Worm (Caenorhabditis elegans): Measurements from ENCODE around the gene sams-5.

The sams-5 gene

DNA sequence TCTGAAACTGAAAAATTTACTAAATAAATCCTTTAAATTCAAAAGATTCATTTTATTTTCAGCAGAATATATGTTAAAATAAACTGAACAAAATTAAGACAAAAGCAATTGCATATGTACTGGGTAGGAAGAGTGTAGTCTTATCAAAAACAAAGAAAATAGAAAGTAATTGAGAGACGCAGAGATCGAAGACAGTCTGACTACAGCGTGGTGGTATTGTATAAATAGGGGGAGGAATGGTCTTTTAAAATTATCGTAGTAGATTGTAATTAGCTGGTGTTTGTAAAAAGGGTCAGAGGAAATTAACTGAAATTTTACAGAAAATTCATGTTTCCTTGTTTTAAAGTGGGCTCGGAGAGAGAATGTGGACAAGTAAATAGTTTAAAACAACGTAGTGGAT lies 30.8 kb downstream of the sams-5 start, which contains the start of gene acox-3:
Gene acox-3 (minus strand): TSS at position 7 of the 400 bp plus-strand sequence.
- TF ChIP-seq C17E4.6 (GFP tag; IDR thresholded peaks at IDR 0.05) = no peak
- no peak for TF ChIP-seq somi-1 (GFP tag; optimal IDR thresholded peaks at IDR 0.05)
- TF ChIP-seq egl-44 (GFP tag; IDR thresholded peaks at IDR 0.05) = no peak
- peak; percentile 18 for TF ChIP-seq nhr-80 (tag; optimal IDR thresholded peaks at IDR 0.05)

DNA sequence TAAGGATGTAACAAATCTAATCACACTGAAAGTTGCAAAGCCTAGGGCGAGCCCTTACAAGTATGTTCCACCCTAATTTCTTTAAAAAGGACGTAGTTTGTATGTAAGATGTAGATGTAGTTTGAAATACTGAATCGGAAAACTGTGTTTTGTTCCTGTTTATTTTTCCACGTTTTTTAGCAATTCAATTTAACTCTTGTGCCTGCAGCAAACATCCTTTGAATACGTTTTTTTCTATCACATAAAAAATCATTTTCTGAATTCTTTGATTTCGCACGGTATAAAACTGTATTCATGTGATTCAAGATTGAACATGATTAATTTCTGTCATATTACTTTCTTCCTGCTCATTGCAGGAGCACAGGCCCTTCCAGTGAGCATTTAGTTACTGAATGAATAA lies 39.3 kb downstream of the sams-5 start, which contains the start of gene F58F9.9:
Gene F58F9.9 (plus strand): TSS at position 301 of the 400 bp plus-strand sequence.
- TF ChIP-seq attf-6 (GFP tag; IDR thresholded peaks at IDR 0.05) (no peak), ceh-100 (GFP tag; IDR thresholded peaks at IDR 0.05) (no peak), pha-4 (tag; optimal IDR thresholded peaks at IDR 0.05) (no peak), F33H1.4 (GFP tag; IDR thresholded peaks at IDR 0.05) (no peak), hlh-12 (tag; optimal IDR thresholded peaks at IDR 0.05) (no peak), sptf-2 (GFP tag; optimal IDR thresholded peaks at IDR 0.05) (no peak), cebp-1 (GFP tag; IDR thresholded peaks at IDR 0.05) (no peak), cebp-1 (tag; optimal IDR thresholded peaks at IDR 0.05) (no peak), atf-7 (tag; optimal IDR thresholded peaks at IDR 0.05) (no peak), lsy-27 (tag; optimal IDR thresholded peaks at IDR 0.05; ENCODE audit: borderline replicate concordance, insufficient read depth) (no peak), lir-1 (GFP tag; conservative IDR thresholded peaks at IDR 0.05) (no peak), lin-35 (GFP tag; optimal IDR thresholded peaks at IDR 0.05) (no peak), T26A5.8 (tag; optimal IDR thresholded peaks at IDR 0.05) (no peak), fkh-3 (tag; optimal IDR thresholded peaks at IDR 0.05) (no peak), dox-1 (GFP tag; IDR thresholded peaks at IDR 0.05) (no peak), mes-4 (tag; optimal IDR thresholded peaks at IDR 0.05) (no peak)

DNA sequence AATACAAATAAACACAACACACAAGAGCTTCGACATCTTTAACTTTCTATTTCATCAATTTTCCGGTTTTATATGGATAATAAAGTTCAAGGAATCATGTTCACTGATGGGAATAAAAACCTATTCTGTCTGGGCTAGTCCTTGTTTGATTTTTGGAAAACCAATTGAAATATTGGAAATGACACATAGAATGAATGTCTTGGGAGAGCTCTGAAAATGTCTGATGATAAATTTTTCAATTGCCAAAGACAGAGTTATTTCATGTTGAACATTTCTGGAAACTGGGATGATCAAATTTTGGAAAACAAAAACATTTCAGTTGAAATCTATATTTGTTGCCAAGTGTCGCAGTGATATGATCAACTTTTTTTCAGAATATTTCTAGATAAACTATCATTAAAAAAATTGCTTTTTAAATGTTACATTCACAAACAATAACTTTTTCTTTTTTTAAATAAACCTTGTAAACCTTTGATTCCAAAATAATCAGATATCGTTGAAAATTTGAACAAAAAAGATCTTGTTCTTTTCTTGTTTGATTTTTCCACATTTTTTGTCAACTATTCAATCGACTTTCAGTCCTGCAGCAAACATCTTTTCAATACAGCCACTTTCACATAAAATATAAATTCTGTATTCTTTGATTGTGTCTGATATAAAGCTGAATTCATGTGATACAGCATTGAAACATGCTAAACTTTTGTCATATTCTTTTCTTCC lies 41.7 kb downstream of the sams-5 start, which contains the start of the genes F58F9.6 and F58F9.8:
Gene F58F9.6 (minus strand): TSS at position 101 of the 720 bp plus-strand sequence.
Gene F58F9.8 (plus strand): TSS at position 670 of the 720 bp plus-strand sequence.
- TF ChIP-seq lsy-27 (tag; optimal IDR thresholded peaks at IDR 0.05; ENCODE audit: borderline replicate concordance, insufficient read depth) (no peak), Y95B8A.8 (GFP tag; IDR thresholded peaks at IDR 0.05) (no peak), fkh-3 (tag; optimal IDR thresholded peaks at IDR 0.05) (no peak), zfh-2 (GFP tag; conservative IDR thresholded peaks at IDR 0.05) (no peak), sptf-2 (GFP tag; optimal IDR thresholded peaks at IDR 0.05) (no peak), tbp1 (GFP tag; optimal IDR thresholded peaks at IDR 0.05) (no peak), ztf-3 (GFP tag; optimal IDR thresholded peaks at IDR 0.05) (no peak), Y79H2A.3 (GFP tag; conservative IDR thresholded peaks at IDR 0.05) (no peak), ztf-28 (GFP tag; IDR thresholded peaks at IDR 0.05) (no peak), B0261.1 (tag; optimal IDR thresholded peaks at IDR 0.05) (no peak), ceh-79 (tag; optimal IDR thresholded peaks at IDR 0.05) (no peak), tlf-1 (GFP tag; optimal IDR thresholded peaks at IDR 0.05) (no peak), atf-7 (tag; optimal IDR thresholded peaks at IDR 0.05) (no peak), bed-2 (GFP tag; IDR thresholded peaks at IDR 0.05) (no peak), lag-1 (GFP tag; IDR thresholded peaks at IDR 0.05) (no peak)

DNA sequence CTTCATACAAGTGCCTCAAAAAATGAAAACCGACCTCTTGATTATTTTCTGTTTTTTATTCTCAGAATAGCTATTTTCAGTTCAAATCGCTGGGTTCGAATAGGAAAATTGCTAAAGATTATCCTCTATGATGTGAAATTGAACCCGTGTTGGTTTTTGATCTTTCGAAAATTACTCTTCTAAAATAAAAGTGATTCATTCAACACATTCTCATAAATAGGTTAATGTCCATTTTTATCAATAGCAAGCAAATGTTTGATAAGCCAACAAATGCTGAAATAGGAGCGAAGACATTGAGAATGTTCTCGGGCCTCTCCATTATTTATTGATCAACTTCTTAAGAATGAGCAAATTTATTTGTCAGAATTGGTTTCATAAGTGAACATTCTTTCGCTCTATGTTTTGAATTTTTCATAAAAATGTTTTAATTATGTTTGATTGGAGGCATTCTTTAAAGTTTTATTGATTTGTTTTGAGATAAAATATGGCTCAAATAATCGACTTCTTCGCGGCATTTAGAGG lies 46.5 kb downstream of the sams-5 start, which contains the start of gene F58F9.3:
Gene F58F9.3 (plus strand): TSS at position 472 of the 522 bp plus-strand sequence.
- TF ChIP-seq K11D2.4 (GFP tag; IDR thresholded peaks at IDR 0.05) (no peak), lir-1 (GFP tag; conservative IDR thresholded peaks at IDR 0.05) (no peak), bed-1 (GFP tag; IDR thresholded peaks at IDR 0.05) (no peak), nhr-80 (tag; optimal IDR thresholded peaks at IDR 0.05) (peak; percentile 37)

All from whole organism, young adult.